Worm (Caenorhabditis elegans) whole organism, late embryonic: ENCODE data around the gene ceh-21.

ENCODE experiments used
- C38D4.7 ChIP-seq: fragments of 200-800 bp; sonication (Bioruptor generic); optimal IDR thresholded peaks from 2 replicates; lab custom pipeline; 2018; ENCODE audit warnings: mild to moderate bottlenecking, missing genetic modification characterization, moderate library complexity, missing compliant biosample characterization
- F13H6.1 ChIP-seq: sonication (generic microtip); optimal IDR thresholded peaks from 2 replicates; lab custom pipeline; 2016; ENCODE audit warnings: missing genetic modification characterization, missing compliant biosample characterization
- K02D7.2 ChIP-seq: sonication (generic microtip); optimal IDR thresholded peaks from 2 replicates; lab custom pipeline; 2017; ENCODE audit warnings: mild to moderate bottlenecking, missing genetic modification characterization, missing compliant biosample characterization
- K09A11.1 ChIP-seq: sonication (generic microtip); optimal IDR thresholded peaks from 2 replicates; lab custom pipeline; 2017; ENCODE audit warnings: antibody characterized with exemption, mild to moderate bottlenecking, missing genetic modification characterization, missing compliant biosample characterization; ENCODE audit not compliant: insufficient read depth
- T23F11.4 ChIP-seq: fragments of 200-800 bp; sonication (Bioruptor generic); optimal IDR thresholded peaks from 2 replicates; lab custom pipeline; 2018; ENCODE audit warnings: mild to moderate bottlenecking, missing genetic modification characterization, missing compliant biosample characterization
- ahr-1 ChIP-seq: sonication (generic microtip); optimal IDR thresholded peaks from 2 replicates; lab custom pipeline; 2016; ENCODE audit warnings: missing genetic modification characterization, missing compliant biosample characterization
- ceh-14 ChIP-seq: sonication (generic microtip); optimal IDR thresholded peaks from 2 replicates; lab custom pipeline; 2016; ENCODE audit warnings: missing genotype, missing genetic modification characterization, missing compliant biosample characterization
- ceh-18 ChIP-seq: sonication (generic microtip); optimal IDR thresholded peaks from 2 replicates; lab custom pipeline; 2016; ENCODE audit warnings: missing genetic modification characterization, missing compliant biosample characterization
- ceh-19 ChIP-seq: fragments of 200-800 bp; sonication (Bioruptor generic); optimal IDR thresholded peaks from 2 replicates; lab custom pipeline; 2018; ENCODE audit warnings: mild to moderate bottlenecking, missing genetic modification characterization, missing compliant biosample characterization
- ceh-2 ChIP-seq: sonication (generic microtip); optimal IDR thresholded peaks from 2 replicates; lab custom pipeline; 2016; ENCODE audit warnings: missing genotype, missing genetic modification characterization, missing compliant biosample characterization
- ceh-22 ChIP-seq: sonication (generic microtip); optimal IDR thresholded peaks from 2 replicates; lab custom pipeline; 2017; ENCODE audit warnings: missing biosample characterization, missing genetic modification characterization
- ceh-24 ChIP-seq: sonication (generic microtip); optimal IDR thresholded peaks from 2 replicates; lab custom pipeline; 2016; ENCODE audit warnings: mild to moderate bottlenecking, missing genetic modification characterization, missing compliant biosample characterization
- ceh-31 ChIP-seq: sonication (generic microtip); optimal IDR thresholded peaks from 2 replicates; lab custom pipeline; 2016; ENCODE audit warnings: missing genetic modification characterization, missing compliant biosample characterization
- ceh-34 ChIP-seq: sonication (generic microtip); optimal IDR thresholded peaks from 2 replicates; lab custom pipeline; 2016; ENCODE audit warnings: mild to moderate bottlenecking, missing genetic modification characterization, missing compliant biosample characterization
- ceh-6 ChIP-seq: fragments of 200-800 bp; sonication (Bioruptor generic); optimal IDR thresholded peaks from 2 replicates; lab custom pipeline; 2018; ENCODE audit warnings: mild to moderate bottlenecking, missing genetic modification characterization, missing compliant biosample characterization
- ceh-9 ChIP-seq: sonication (generic microtip); optimal IDR thresholded peaks from 2 replicates; lab custom pipeline; 2016; ENCODE audit warnings: mild to moderate bottlenecking, missing genetic modification characterization, inconsistent platforms, missing compliant biosample characterization
- che-1 ChIP-seq: sonication (generic microtip); optimal IDR thresholded peaks from 2 replicates; lab custom pipeline; 2016; ENCODE audit warnings: mild to moderate bottlenecking, missing genetic modification characterization, missing compliant biosample characterization
- dmd-4 ChIP-seq: sonication (generic microtip); optimal IDR thresholded peaks from 2 replicates; lab custom pipeline; 2016; ENCODE audit warnings: borderline replicate concordance, missing genetic modification characterization, missing compliant biosample characterization
- dve-1 ChIP-seq: sonication (generic microtip); optimal IDR thresholded peaks from 2 replicates; lab custom pipeline; 2017; ENCODE audit warnings: antibody characterized with exemption, mild to moderate bottlenecking, missing genetic modification characterization, missing compliant biosample characterization
- elt-2 ChIP-seq: sonication (generic microtip); optimal IDR thresholded peaks from 2 replicates; lab custom pipeline; 2016; ENCODE audit warnings: missing genetic modification reagents, missing genetic modification characterization, missing compliant biosample characterization
- ets-4 ChIP-seq: sonication (generic microtip); optimal IDR thresholded peaks from 2 replicates; lab custom pipeline; 2016; ENCODE audit warnings: missing genetic modification characterization, missing compliant biosample characterization
- eyg-1 ChIP-seq: sonication (generic microtip); optimal IDR thresholded peaks from 2 replicates; lab custom pipeline; 2016; ENCODE audit warnings: missing genotype, missing genetic modification characterization, missing compliant biosample characterization
- fkh-10 ChIP-seq: fragments of 150-350 bp; optimal IDR thresholded peaks from 2 replicates; lab custom pipeline; 2014; ENCODE audit warnings: missing biosample characterization, missing genetic modification reagents, missing genetic modification characterization
- fkh-6 ChIP-seq: sonication (generic microtip); optimal IDR thresholded peaks from 2 replicates; lab custom pipeline; 2016; ENCODE audit warnings: missing genetic modification characterization, missing compliant biosample characterization
- gmeb-2 ChIP-seq: sonication (generic microtip); optimal IDR thresholded peaks from 2 replicates; lab custom pipeline; 2016; ENCODE audit warnings: missing genetic modification characterization, inconsistent platforms, missing compliant biosample characterization
- hlh-13 ChIP-seq: fragments of 200-800 bp; sonication (Bioruptor generic); optimal IDR thresholded peaks from 2 replicates; lab custom pipeline; 2018; ENCODE audit warnings: mild to moderate bottlenecking, missing genetic modification characterization, missing compliant biosample characterization
- hlh-15 ChIP-seq: sonication (generic microtip); optimal IDR thresholded peaks from 2 replicates; lab custom pipeline; 2016; ENCODE audit warnings: missing genetic modification characterization, missing compliant biosample characterization
- hlh-6 ChIP-seq: sonication (generic microtip); optimal IDR thresholded peaks from 2 replicates; lab custom pipeline; 2016; ENCODE audit warnings: missing genotype, missing genetic modification characterization, missing compliant biosample characterization
- lim-6 ChIP-seq: sonication (generic microtip); optimal IDR thresholded peaks from 2 replicates; lab custom pipeline; 2016; ENCODE audit warnings: missing genetic modification characterization, missing compliant biosample characterization
- mec-3 ChIP-seq: sonication (generic microtip); optimal IDR thresholded peaks from 2 replicates; lab custom pipeline; 2016; ENCODE audit warnings: borderline replicate concordance, missing genetic modification characterization, missing compliant biosample characterization
- nfya-1 ChIP-seq: sonication (generic microtip); optimal IDR thresholded peaks from 2 replicates; lab custom pipeline; 2017; ENCODE audit warnings: missing genetic modification characterization, mild to moderate bottlenecking, missing compliant biosample characterization, antibody characterized with exemption, moderate library complexity
- nhr-11 ChIP-seq: fragments of 150-350 bp; optimal IDR thresholded peaks from 2 replicates; lab custom pipeline; 2014; ENCODE audit warnings: missing biosample characterization, missing genetic modification characterization
- nhr-232 ChIP-seq: sonication (generic microtip); optimal IDR thresholded peaks from 2 replicates; lab custom pipeline; 2016; ENCODE audit warnings: missing genetic modification characterization, missing compliant biosample characterization
- npax-4 ChIP-seq: sonication (generic microtip); optimal IDR thresholded peaks from 2 replicates; lab custom pipeline; 2016; ENCODE audit warnings: missing genetic modification characterization, missing compliant biosample characterization
- odd-2 ChIP-seq: sonication (generic microtip); optimal IDR thresholded peaks from 2 replicates; lab custom pipeline; 2017; ENCODE audit warnings: antibody characterized with exemption, mild to moderate bottlenecking, missing genetic modification characterization, missing compliant biosample characterization
- pag-3 ChIP-seq: sonication (generic microtip); optimal IDR thresholded peaks from 2 replicates; lab custom pipeline; 2016; ENCODE audit warnings: missing compliant biosample characterization, missing genetic modification characterization, borderline replicate concordance
- pat-9 ChIP-seq: fragments of 200-800 bp; sonication (Bioruptor generic); optimal IDR thresholded peaks from 2 replicates; lab custom pipeline; 2018; ENCODE audit warnings: mild to moderate bottlenecking, missing genetic modification characterization, moderate library complexity, missing compliant biosample characterization
- pax-1 ChIP-seq: fragments of 150-350 bp; optimal IDR thresholded peaks from 2 replicates; lab custom pipeline; 2014; ENCODE audit warnings: missing biosample characterization, missing genetic modification characterization
- pha-2 ChIP-seq: sonication (generic microtip); optimal IDR thresholded peaks from 2 replicates; lab custom pipeline; 2017; ENCODE audit warnings: mild to moderate bottlenecking, missing genetic modification characterization, missing compliant biosample characterization
- pha-4 ChIP-seq: fragments of 150-350 bp; optimal IDR thresholded peaks from 2 replicates; lab custom pipeline; 2018; ENCODE audit warnings: missing biosample characterization, missing genetic modification reagents, missing genetic modification characterization
- pqm-1 ChIP-seq: sonication (generic microtip); optimal IDR thresholded peaks from 2 replicates; lab custom pipeline; 2016; ENCODE audit warnings: missing genetic modification characterization, missing compliant biosample characterization
- pros-1 ChIP-seq: fragments of 150-350 bp; optimal IDR thresholded peaks from 2 replicates; lab custom pipeline; 2014; ENCODE audit warnings: missing biosample characterization, missing genetic modification reagents, missing genetic modification characterization
- ref-2 ChIP-seq: sonication (generic microtip); optimal IDR thresholded peaks from 2 replicates; lab custom pipeline; 2016; ENCODE audit warnings: missing genetic modification characterization, missing compliant biosample characterization
- rnt-1 ChIP-seq: sonication (generic microtip); optimal IDR thresholded peaks from 2 replicates; lab custom pipeline; 2016; ENCODE audit warnings: missing genetic modification characterization, missing compliant biosample characterization
- sdc-2 ChIP-seq: sonication (generic microtip); optimal IDR thresholded peaks from 2 replicates; lab custom pipeline; 2016; ENCODE audit warnings: missing genotype, missing genetic modification characterization, missing compliant biosample characterization
- sox-2 ChIP-seq: fragments of 200-800 bp; sonication (Bioruptor generic); IDR thresholded peaks from 2 replicates; pipeline ENCODE4 v1.3.6; 2022; ENCODE audit warnings: missing genetic modification reagents, missing genetic modification characterization, missing compliant biosample characterization
- sox-4 ChIP-seq: sonication (generic microtip); optimal IDR thresholded peaks from 2 replicates; lab custom pipeline; 2017; ENCODE audit warnings: mild to moderate bottlenecking, missing genetic modification characterization, inconsistent platforms, missing compliant biosample characterization
- syd-9 ChIP-seq: sonication (generic microtip); optimal IDR thresholded peaks from 2 replicates; lab custom pipeline; 2016; ENCODE audit warnings: mild to moderate bottlenecking, missing genetic modification characterization, moderate library complexity, missing compliant biosample characterization
- tbx-2 ChIP-seq: sonication (generic microtip); optimal IDR thresholded peaks from 2 replicates; lab custom pipeline; 2016; ENCODE audit warnings: missing genetic modification characterization, missing compliant biosample characterization
- unc-42 ChIP-seq: sonication (generic microtip); optimal IDR thresholded peaks from 2 replicates; lab custom pipeline; 2016; ENCODE audit warnings: missing genotype, missing genetic modification characterization, missing compliant biosample characterization
- unc-55 ChIP-seq: sonication (generic microtip); optimal IDR thresholded peaks from 2 replicates; lab custom pipeline; 2017; ENCODE audit warnings: missing biosample characterization, missing genetic modification reagents, missing genetic modification characterization
- unc-86 ChIP-seq: sonication (generic microtip); optimal IDR thresholded peaks from 2 replicates; lab custom pipeline; 2016; ENCODE audit warnings: missing genetic modification characterization, missing compliant biosample characterization
- zip-5 ChIP-seq: sonication (generic microtip); optimal IDR thresholded peaks from 2 replicates; lab custom pipeline; 2016; ENCODE audit warnings: missing genetic modification characterization, missing compliant biosample characterization
- ztf-16 ChIP-seq: sonication (generic microtip); optimal IDR thresholded peaks from 2 replicates; lab custom pipeline; 2017; ENCODE audit warnings: missing genetic modification characterization, missing compliant biosample characterization

ceh-21 gene

DNA sequence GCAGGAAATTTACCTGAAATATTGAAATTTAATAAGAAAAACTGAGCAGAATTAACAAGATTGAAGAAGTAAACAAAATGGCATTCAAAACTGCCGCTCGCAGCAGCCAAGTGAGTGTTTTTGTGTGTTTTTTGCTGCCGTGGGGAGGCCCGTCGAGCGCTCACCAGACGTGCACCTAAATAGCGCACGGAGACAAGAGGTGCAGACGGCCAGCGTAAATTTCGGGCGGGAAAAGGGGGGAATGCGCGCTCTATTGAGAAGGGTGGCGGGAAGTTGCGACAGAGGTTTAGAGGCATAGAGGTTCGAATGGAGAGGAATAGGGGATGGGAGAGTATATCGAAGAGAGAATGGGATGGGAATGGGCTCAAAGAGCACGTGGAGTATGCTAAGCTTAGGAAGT, 3.6 kb upstream of the ceh-21 start, which contains the start of gene ceh-39:
ceh-39 (minus strand) TSS at position 13 of the 400 bp plus-strand sequence.
- TF ChIP-seq pat-9 (no peak), ceh-6 (no peak), sox-4 (tag; lab: Kevin White, UChicago) (no peak), pag-3 (tag; lab: Kevin White, UChicago) (no peak), T23F11.4 (GFP tag; lab: Kevin White, UChicago) (peak; percentile 20), ceh-34 (tag; lab: Kevin White, UChicago) (peak; percentile 59), ceh-18 (tag; lab: Kevin White, UChicago) (peak; percentile 65), nhr-232 (tag; lab: Kevin White, UChicago) (no peak), ztf-16 (tag; lab: Kevin White, UChicago) (no peak), pha-2 (no peak), ceh-24 (tag; lab: Kevin White, UChicago) (no peak), lim-6 (tag; lab: Kevin White, UChicago) (no peak), ceh-19 (GFP tag; lab: Kevin White, UChicago) (peak; percentile 11), dve-1 (tag; lab: Kevin White, UChicago) (no peak), nhr-11 (tag; lab: Kevin White, UChicago) (no peak), odd-2 (tag; lab: Kevin White, UChicago) (no peak), ref-2 (tag; lab: Kevin White, UChicago) (peak; percentile 74), pha-4 (tag; lab: Kevin White, UChicago) (no peak), che-1 (tag; lab: Kevin White, UChicago) (no peak), hlh-6 (tag; lab: Kevin White, UChicago) (no peak), dmd-4 (tag; lab: Kevin White, UChicago) (no peak), F13H6.1 (no peak), unc-86 (tag; lab: Kevin White, UChicago) (no peak), pqm-1 (tag; lab: Kevin White, UChicago) (peak; percentile 22), pros-1 (tag; lab: Kevin White, UChicago) (no peak), hlh-13 (GFP tag; lab: Kevin White, UChicago) (no peak), tbx-2 (peak; percentile 66), C38D4.7 (GFP tag; lab: Kevin White, UChicago) (no peak), gmeb-2 (tag; lab: Kevin White, UChicago) (no peak), ahr-1 (tag; lab: Kevin White, UChicago) (no peak), unc-42 (tag; lab: Kevin White, UChicago) (peak; percentile 70), ceh-31 (tag; lab: Kevin White, UChicago) (peak; percentile 84), sox-2 (GFP tag; lab: Robert Waterston, UW) (no peak), K02D7.2 (no peak), zip-5 (no peak), pax-1 (tag; lab: Kevin White, UChicago) (no peak), fkh-10 (peak; percentile 9), eyg-1 (tag; lab: Kevin White, UChicago) (no peak), nfya-1 (tag; lab: Kevin White, UChicago) (peak; percentile 76), unc-55 (GFP tag; lab: Kevin White, UChicago) (peak; percentile 55), fkh-6 (tag; lab: Kevin White, UChicago) (peak; percentile 3), mec-3 (tag; lab: Kevin White, UChicago) (no peak), ceh-14 (tag; lab: Kevin White, UChicago) (peak; percentile 16), hlh-15 (tag; lab: Kevin White, UChicago) (no peak), K09A11.1 (tag; lab: Kevin White, UChicago) (no peak), ceh-9 (no peak), npax-4 (no peak), ceh-22 (tag; lab: Kevin White, UChicago) (no peak), ets-4 (tag; lab: Kevin White, UChicago) (no peak), rnt-1 (tag; lab: Kevin White, UChicago) (no peak), sdc-2 (peak; percentile 94), elt-2 (tag; lab: Kevin White, UChicago) (peak; percentile 27), syd-9 (tag; lab: Kevin White, UChicago) (no peak), ceh-2 (tag; lab: Kevin White, UChicago) (peak; percentile 44)
